Worm (Caenorhabditis elegans) whole organism, L4 larva: ENCODE data around the gene Y57G11C.52.

Experiments used
- D1046.2 ChIP-seq: fragments of 200-800 bp; sonication (Bioruptor generic); IDR thresholded peaks from 2 replicates; pipeline ENCODE4 v1.3.6; 2022; ENCODE audit warnings: missing genetic modification characterization, missing compliant biosample characterization
- F26F4.8 ChIP-seq: fragments of 200-800 bp; sonication (Bioruptor generic); conservative IDR thresholded peaks from 2 replicates; pipeline ENCODE4 v1.3.6; 2022; ENCODE audit warnings: missing genetic modification characterization, missing compliant biosample characterization
- F44E2.7 ChIP-seq: fragments of 200-800 bp; sonication (Bioruptor generic); IDR thresholded peaks from 2 replicates; pipeline ENCODE4 v2.1.2; 2022; ENCODE audit warnings: missing genetic modification characterization, missing compliant biosample characterization
- F49E8.2 ChIP-seq: sonication (generic microtip); optimal IDR thresholded peaks from 2 replicates; lab custom pipeline; 2016; ENCODE audit warnings: missing compliant biosample characterization, mild to moderate bottlenecking, missing genetic modification characterization, borderline replicate concordance
- Y105C5A.15 ChIP-seq: fragments of 200-800 bp; sonication (Bioruptor generic); IDR thresholded peaks from 2 replicates; pipeline ENCODE4 v1.3.6; 2022; ENCODE audit warnings: missing genetic modification characterization, missing compliant biosample characterization
- Y75B8A.6 ChIP-seq: fragments of 200-800 bp; sonication (Bioruptor generic); IDR thresholded peaks from 2 replicates; pipeline ENCODE4 v1.3.6; 2022; ENCODE audit warnings: missing genetic modification reagents, missing genetic modification characterization, missing compliant biosample characterization
- aha-1 ChIP-seq: fragments of 150-350 bp; peaks from one replicate; lab custom pipeline; 2014; ENCODE audit warnings: missing biosample characterization, missing genetic modification characterization
- arid-1 ChIP-seq: fragments of 200-800 bp; sonication (Bioruptor generic); conservative IDR thresholded peaks from 2 replicates; pipeline ENCODE4 v1.3.6; 2022; ENCODE audit warnings: missing genetic modification reagents, missing genetic modification characterization, missing compliant biosample characterization
- ceh-20 ChIP-seq: fragments of 200-800 bp; sonication (Bioruptor generic); IDR thresholded peaks from 2 replicates; pipeline ENCODE4 v1.3.6; 2022; ENCODE audit warnings: missing genetic modification reagents, missing genetic modification characterization, missing compliant biosample characterization
- ceh-28 ChIP-seq: fragments of 150-350 bp; optimal IDR thresholded peaks from 2 replicates; lab custom pipeline; 2014; ENCODE audit warnings: missing biosample characterization, missing genetic modification reagents, missing genetic modification characterization
- ceh-62 ChIP-seq: sonication (generic microtip); optimal IDR thresholded peaks from 2 replicates; lab custom pipeline; 2017; ENCODE audit warnings: missing biosample characterization, missing genetic modification characterization
- daf-12 ChIP-seq: fragments of 150-350 bp; optimal IDR thresholded peaks from 2 replicates; lab custom pipeline; 2014; ENCODE audit warnings: missing biosample characterization, missing genetic modification reagents, missing genetic modification characterization
- daf-16 ChIP-seq, 3 experiments: sonication (generic microtip); optimal IDR thresholded peaks; 2 replicates each; lab custom pipeline; 2016 to 2017; ENCODE audit warnings: missing genetic modification characterization in 3 of 3, missing genetic modification reagents in 3 of 3, mild to moderate bottlenecking in 2 of 3, missing compliant biosample characterization in 2 of 3, missing biosample characterization in 1 of 3, moderate library complexity in 1 of 3
- dmd-8 ChIP-seq: fragments of 200-800 bp; sonication (Bioruptor generic); IDR thresholded peaks from 2 replicates; pipeline ENCODE4 v1.3.6; 2022; ENCODE audit warnings: missing genetic modification characterization, missing compliant biosample characterization
- dpl-1 ChIP-seq: fragments of 150-350 bp; optimal IDR thresholded peaks from 2 replicates; lab custom pipeline; 2014; ENCODE audit warnings: missing biosample characterization, missing genetic modification reagents, missing genetic modification characterization
- dve-1 ChIP-seq: sonication (generic microtip); optimal IDR thresholded peaks from 2 replicates; lab custom pipeline; 2017; ENCODE audit warnings: antibody characterized with exemption, mild to moderate bottlenecking, missing genetic modification characterization, missing compliant biosample characterization; ENCODE audit not compliant: insufficient read depth
- egl-27 ChIP-seq: sonication (generic microtip); optimal IDR thresholded peaks from 3 replicates; lab custom pipeline; 2017; ENCODE audit warnings: missing biosample characterization, missing genetic modification reagents, missing genetic modification characterization
- fos-1 ChIP-seq: fragments of 150-350 bp; optimal IDR thresholded peaks from 2 replicates; lab custom pipeline; 2014; ENCODE audit warnings: missing biosample characterization, missing genetic modification characterization
- hlh-11 ChIP-seq: fragments of 200-800 bp; sonication (Bioruptor generic); optimal IDR thresholded peaks from 2 replicates; lab custom pipeline; 2018; ENCODE audit warnings: mild to moderate bottlenecking, missing genetic modification characterization, missing compliant biosample characterization
- hlh-30 ChIP-seq: sonication (generic microtip); optimal IDR thresholded peaks from 2 replicates; lab custom pipeline; 2017; ENCODE audit warnings: antibody characterized with exemption, mild to moderate bottlenecking, missing genetic modification characterization, missing compliant biosample characterization; ENCODE audit not compliant: insufficient read depth
- jun-1 ChIP-seq: fragments of 150-350 bp; optimal IDR thresholded peaks from 2 replicates; lab custom pipeline; 2014; ENCODE audit warnings: missing biosample characterization, missing genetic modification reagents, missing genetic modification characterization
- lin-1 ChIP-seq: fragments of 200-800 bp; sonication (Bioruptor generic); IDR thresholded peaks from 2 replicates; pipeline ENCODE4 v1.3.6; 2022; ENCODE audit warnings: missing genetic modification reagents, missing genetic modification characterization, missing compliant biosample characterization
- lin-13 ChIP-seq: fragments of 150-350 bp; optimal IDR thresholded peaks from 2 replicates; lab custom pipeline; 2014; ENCODE audit warnings: missing biosample characterization, missing genetic modification reagents, missing genetic modification characterization
- lin-15B ChIP-seq: fragments of 150-350 bp; sonication (generic microtip); optimal IDR thresholded peaks from 3 replicates; lab custom pipeline; 2014; ENCODE audit warnings: missing biosample characterization, missing genetic modification characterization
- lir-3 ChIP-seq: sonication (generic microtip); optimal IDR thresholded peaks from 2 replicates; lab custom pipeline; 2016; ENCODE audit warnings: mild to moderate bottlenecking, missing genetic modification characterization, missing compliant biosample characterization
- lsy-2 ChIP-seq, 2 experiments: fragments of 150-350 bp in 1 of 2; sonication (generic microtip) in 1 of 2; optimal IDR thresholded peaks; 2 replicates each; lab custom pipeline; 2014 to 2017; ENCODE audit warnings: missing biosample characterization in 2 of 2, missing genetic modification characterization in 2 of 2
- mxl-2 ChIP-seq: fragments of 200-800 bp; sonication (Bioruptor generic); conservative IDR thresholded peaks from 2 replicates; pipeline ENCODE4 v1.3.6; 2022; ENCODE audit warnings: missing genetic modification reagents, missing genetic modification characterization, missing compliant biosample characterization
- nhr-10 ChIP-seq: fragments of 150-350 bp; optimal IDR thresholded peaks from 2 replicates; lab custom pipeline; 2014; ENCODE audit warnings: missing biosample characterization, missing genetic modification characterization
- nhr-11 ChIP-seq: fragments of 150-350 bp; optimal IDR thresholded peaks from 2 replicates; lab custom pipeline; 2014; ENCODE audit warnings: missing biosample characterization, missing genetic modification characterization
- nhr-25 ChIP-seq: sonication (generic microtip); optimal IDR thresholded peaks from 2 replicates; lab custom pipeline; 2017; ENCODE audit warnings: missing genetic modification characterization, mild to moderate bottlenecking, missing compliant biosample characterization, antibody characterized with exemption, moderate library complexity, borderline replicate concordance; ENCODE audit not compliant: insufficient read depth
- nhr-28 ChIP-seq: fragments of 150-350 bp; optimal IDR thresholded peaks from 2 replicates; lab custom pipeline; 2014; ENCODE audit warnings: missing biosample characterization, missing genetic modification characterization
- nhr-41 ChIP-seq: fragments of 200-800 bp; sonication (Bioruptor generic); IDR thresholded peaks from 2 replicates; pipeline ENCODE4 v1.3.6; 2022; ENCODE audit warnings: missing genetic modification reagents, missing genetic modification characterization, missing compliant biosample characterization
- nhr-48 ChIP-seq: sonication (generic microtip); optimal IDR thresholded peaks from 2 replicates; lab custom pipeline; 2016; ENCODE audit warnings: mild to moderate bottlenecking, missing genetic modification characterization, missing compliant biosample characterization
- nhr-77 ChIP-seq: fragments of 150-350 bp; optimal IDR thresholded peaks from 2 replicates; lab custom pipeline; 2014; ENCODE audit warnings: missing biosample characterization, missing genetic modification characterization
- pha-4 ChIP-seq, 2 experiments: fragments of 150-350 bp in 1 of 2; fragments of 200-800 bp in 1 of 2; sonication (Bioruptor generic) in 1 of 2; IDR thresholded peaks in 1 of 2; optimal IDR thresholded peaks in 1 of 2; 2 replicates each; pipeline versions ENCODE4 v1.3.6 to Lab custom; 2014 to 2022; ENCODE audit warnings: missing genetic modification characterization in 2 of 2, missing genetic modification reagents in 2 of 2, missing biosample characterization in 1 of 2, missing compliant biosample characterization in 1 of 2
- pqm-1 ChIP-seq: sonication (generic microtip); optimal IDR thresholded peaks from 2 replicates; lab custom pipeline; 2017; ENCODE audit warnings: missing biosample characterization, missing genetic modification characterization
- rbr-2 ChIP-seq: sonication (generic microtip); optimal IDR thresholded peaks from 2 replicates; lab custom pipeline; 2016; ENCODE audit warnings: missing genotype, missing genetic modification characterization, missing compliant biosample characterization
- sdz-12 ChIP-seq: fragments of 200-800 bp; sonication (Bioruptor generic); optimal IDR thresholded peaks from 2 replicates; lab custom pipeline; 2018; ENCODE audit warnings: mild to moderate bottlenecking, missing genetic modification characterization, missing compliant biosample characterization
- skn-1 ChIP-seq: fragments of 150-350 bp; optimal IDR thresholded peaks from 2 replicates; lab custom pipeline; 2014; ENCODE audit warnings: missing biosample characterization, missing genetic modification characterization
- snpc-1.2 ChIP-seq: fragments of 200-800 bp; sonication (Bioruptor generic); IDR thresholded peaks from 2 replicates; pipeline ENCODE4 v1.3.6; 2022; ENCODE audit warnings: missing genetic modification reagents, missing genetic modification characterization, missing compliant biosample characterization
- spr-1 ChIP-seq: sonication (generic microtip); optimal IDR thresholded peaks from 2 replicates; lab custom pipeline; 2016; ENCODE audit warnings: mild to moderate bottlenecking, missing genetic modification characterization, missing compliant biosample characterization
- tag-97 ChIP-seq: fragments of 200-800 bp; sonication (Bioruptor generic); IDR thresholded peaks from 2 replicates; pipeline ENCODE4 v1.3.6; 2022; ENCODE audit warnings: missing genetic modification characterization, missing compliant biosample characterization
- unc-39 ChIP-seq: sonication (generic microtip); optimal IDR thresholded peaks from 2 replicates; lab custom pipeline; 2017; ENCODE audit warnings: missing biosample characterization, missing genetic modification characterization
- unc-62 ChIP-seq, 3 experiments: fragments of 150-350 bp in 1 of 3; sonication (generic microtip); optimal IDR thresholded peaks in 2 of 3; peaks in 1 of 3; 1 replicate in 1 of 3; 2 replicates in 2 of 3; lab custom pipeline; 2014 to 2017; ENCODE audit warnings: missing biosample characterization in 3 of 3, missing genetic modification characterization in 3 of 3, missing genetic modification reagents in 3 of 3, missing genotype in 1 of 3
- vab-7 ChIP-seq: fragments of 200-800 bp; sonication (Bioruptor generic); IDR thresholded peaks from 2 replicates; pipeline ENCODE4 v1.3.6; 2022; ENCODE audit warnings: missing genetic modification reagents, missing genetic modification characterization, missing compliant biosample characterization
- zip-11 ChIP-seq: fragments of 200-800 bp; sonication (Bioruptor generic); IDR thresholded peaks from 2 replicates; pipeline ENCODE4 v1.3.6; 2022; ENCODE audit warnings: missing genetic modification characterization, missing compliant biosample characterization
- zip-2 ChIP-seq: fragments of 150-350 bp; optimal IDR thresholded peaks from 2 replicates; lab custom pipeline; 2014; ENCODE audit warnings: missing biosample characterization, missing genetic modification characterization
- ztf-7 ChIP-seq: fragments of 150-350 bp; optimal IDR thresholded peaks from 2 replicates; lab custom pipeline; 2014; ENCODE audit warnings: missing biosample characterization, missing genetic modification characterization

The Y57G11C.52 gene

ce11 chrIV:14874926-14875570 lies 21.2 kb downstream of the Y57G11C.52 start (continued):
- 0 out of 2 replicates have a peak, but pooled peaks have one; percentile 18 for TF ChIP-seq lin-1 (GFP tag; lab: Robert Waterston, UW)
- TF ChIP-seq mxl-2 = 0 out of 2 replicates have a peak, but pooled peaks have one; percentile 43
- no peak for TF ChIP-seq nhr-11
- TF ChIP-seq arid-1 (GFP tag; lab: Robert Waterston, UW) = no peak
- TF ChIP-seq unc-39 (tag; lab: Kevin White, UChicago) = no peak
- TF ChIP-seq hlh-11 (tag; lab: Kevin White, UChicago) = peak; percentile 78
- peak; percentile 46 for TF ChIP-seq ztf-7 (tag; lab: Kevin White, UChicago)
- TF ChIP-seq snpc-1.2 (GFP tag; lab: Robert Waterston, UW) = peak; percentile 98
- TF ChIP-seq unc-62 (GFP tag; optimal IDR thresholded peaks at IDR 0.05 in 1 of 2; lab: Kevin White, UChicago) = peak in 1 of 2 experiments; percentile 97
- TF ChIP-seq unc-62 (tag; optimal IDR thresholded peaks at IDR 0.05; lab: Kevin White, UChicago) = no peak
- TF ChIP-seq rbr-2 (tag; lab: Kevin White, UChicago) = peak; percentile 30
- peak; percentile 23 for TF ChIP-seq spr-1
- TF ChIP-seq pqm-1 (tag; lab: Kevin White, UChicago) = peak; percentile 82
- TF ChIP-seq lin-15B (tag; lab: Kevin White, UChicago) = no peak
- TF ChIP-seq aha-1 (tag; lab: Kevin White, UChicago) = peak; percentile 95
- no peak for TF ChIP-seq skn-1
- no peak for TF ChIP-seq nhr-77 (tag; lab: Kevin White, UChicago)
- TF ChIP-seq zip-2 (tag; lab: Kevin White, UChicago) = no peak
- TF ChIP-seq sdz-12 (GFP tag; lab: Kevin White, UChicago) = no peak
- TF ChIP-seq daf-12 (tag; lab: Kevin White, UChicago) = no peak
- 0 out of 2 replicates have a peak, but pooled peaks have one; percentile 25 for TF ChIP-seq Y105C5A.15 (GFP tag; lab: Robert Waterston, UW)
- TF ChIP-seq nhr-48 (tag; lab: Kevin White, UChicago) = peak; percentile 41
- peak; percentile 41 for TF ChIP-seq hlh-30 (tag; lab: Kevin White, UChicago)
- no peak for TF ChIP-seq zip-11
- TF ChIP-seq daf-16 (GFP tag; optimal IDR thresholded peaks at IDR 0.05; lab: Kevin White, UChicago) = peak in 1 of 2 experiments; percentile 12
- peak; percentile 98 for TF ChIP-seq daf-16 (tag; optimal IDR thresholded peaks at IDR 0.05; lab: Kevin White, UChicago)
- peak in 1 of 2 experiments; percentile 61 for TF ChIP-seq lsy-2 (tag; optimal IDR thresholded peaks at IDR 0.05; lab: Kevin White, UChicago)
- TF ChIP-seq nhr-28 (tag; lab: Kevin White, UChicago) = peak; percentile 81
- peak; percentile 10 for TF ChIP-seq jun-1 (tag; lab: Kevin White, UChicago)
- TF ChIP-seq F49E8.2 = peak; percentile 12
- no peak for TF ChIP-seq lir-3 (tag; lab: Kevin White, UChicago)
- no peak for TF ChIP-seq pha-4 (GFP tag; IDR thresholded peaks at IDR 0.05; lab: Robert Waterston, UW)
- TF ChIP-seq pha-4 (tag; optimal IDR thresholded peaks at IDR 0.05; lab: Kevin White, UChicago) = peak; percentile 49
- TF ChIP-seq dmd-8 (GFP tag; lab: Robert Waterston, UW) = no peak

DNA sequence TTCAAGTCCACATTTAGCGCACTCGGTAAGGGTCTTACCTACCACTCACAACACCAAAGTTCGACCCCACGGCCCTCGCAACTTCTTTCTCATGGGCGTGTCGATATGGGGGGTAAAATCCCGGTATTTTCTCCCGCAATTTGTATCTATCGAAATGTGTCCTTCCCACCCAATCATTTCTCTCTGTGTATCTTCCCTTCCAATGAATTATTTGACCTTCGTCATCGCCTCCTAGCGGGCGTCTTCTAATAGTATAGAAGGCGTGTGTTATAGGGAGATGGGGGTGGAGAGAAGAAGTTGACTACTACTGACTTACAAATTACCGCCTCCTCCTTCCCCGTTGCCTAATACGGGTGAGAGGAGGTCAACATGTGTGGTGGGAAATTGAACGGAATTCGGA lies 22.8 kb downstream of the Y57G11C.52 start:
- TF ChIP-seq ceh-20 (GFP tag; lab: Robert Waterston, UW) (0 out of 2 replicates have a peak, but pooled peaks have one; percentile 23), ceh-28 (tag; lab: Kevin White, UChicago) (no peak), vab-7 (GFP tag; lab: Robert Waterston, UW) (no peak), ceh-62 (no peak), nhr-11 (no peak), fos-1 (tag; lab: Kevin White, UChicago) (no peak), Y75B8A.6 (GFP tag; lab: Robert Waterston, UW) (no peak), nhr-10 (tag; lab: Kevin White, UChicago) (no peak), F26F4.8 (GFP tag; lab: Robert Waterston, UW) (no peak), egl-27 (tag; lab: Kevin White, UChicago) (no peak), pha-4 (GFP tag; IDR thresholded peaks at IDR 0.05; lab: Robert Waterston, UW) (no peak), pha-4 (tag; optimal IDR thresholded peaks at IDR 0.05; lab: Kevin White, UChicago) (no peak), tag-97 (GFP tag; lab: Robert Waterston, UW) (no peak), dve-1 (tag; lab: Kevin White, UChicago) (no peak), nhr-41 (GFP tag; lab: Robert Waterston, UW) (no peak), nhr-25 (tag; lab: Kevin White, UChicago) (peak; percentile 50), unc-62 (GFP tag; optimal IDR thresholded peaks at IDR 0.05 in 1 of 2; lab: Kevin White, UChicago) (peak in 1 of 2 experiments; percentile 42), unc-62 (tag; optimal IDR thresholded peaks at IDR 0.05; lab: Kevin White, UChicago) (no peak), lin-13 (no peak), dpl-1 (GFP tag; lab: Kevin White, UChicago) (no peak), F44E2.7 (GFP tag; lab: Robert Waterston, UW) (no peak), snpc-1.2 (GFP tag; lab: Robert Waterston, UW) (peak; percentile 94), D1046.2 (GFP tag; lab: Robert Waterston, UW) (no peak), aha-1 (tag; lab: Kevin White, UChicago) (peak; percentile 32)
